Worm (Caenorhabditis elegans) whole organism, L4/young adult: ENCODE measurements around the gene tre-4.
"Not testable (repeated sequence)": the region's sequence is repeated elsewhere in the genome, so short reads cannot be mapped to it uniquely, and the experiment has no call there.

Source experiments
- dao-5 ChIP-seq: sonication (generic microtip); optimal IDR thresholded peaks from 2 replicates; lab custom pipeline; 2016; ENCODE audit warnings: missing genotype, missing genetic modification characterization, moderate library complexity, missing compliant biosample characterization
- him-1 ChIP-seq: sonication (generic microtip); optimal IDR thresholded peaks from 2 replicates; lab custom pipeline; 2016; ENCODE audit warnings: missing genotype, missing genetic modification reagents, missing genetic modification characterization, missing compliant biosample characterization

DNA sequence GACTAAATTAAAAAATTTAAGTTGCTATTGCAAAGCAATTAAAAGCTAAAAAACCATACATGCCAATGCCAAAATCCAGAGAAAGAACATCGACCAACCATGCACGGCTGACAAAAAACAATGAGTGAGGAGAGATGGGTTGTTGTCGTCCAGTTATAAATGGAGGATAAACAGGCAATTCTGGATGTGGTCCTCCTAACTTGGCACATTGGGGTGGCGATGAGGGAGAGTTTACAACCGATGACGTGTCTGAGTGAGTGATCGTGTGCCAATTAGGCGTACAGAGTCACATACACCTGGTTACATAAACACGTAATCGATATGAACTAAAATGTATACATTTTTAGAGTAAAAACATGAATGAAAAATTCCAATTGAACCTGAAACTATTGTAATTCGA lies 40.6 kb upstream of the tre-4 start, which contains the start of gene C29F7.10:
- TF ChIP-seq dao-5 (tag; lab: Kevin White, UChicago); him-1: not testable (repeated sequence)
